Fruit fly (Drosophila melanogaster) whole organism, larva: ENCODE measurements around the gene CG7168.
A peak's percentile ranks its signal among the peaks of the same experiment; 100 is the strongest.

Source experiments
- noc ChIP-seq: fragments of 200-800 bp; sonication (Bioruptor generic); optimal IDR thresholded peaks from 3 replicates; lab custom pipeline; 2019; ENCODE audit warnings: missing biosample characterization, mild to moderate bottlenecking, missing genetic modification characterization, moderate library complexity

The CG7168 gene

DNA sequence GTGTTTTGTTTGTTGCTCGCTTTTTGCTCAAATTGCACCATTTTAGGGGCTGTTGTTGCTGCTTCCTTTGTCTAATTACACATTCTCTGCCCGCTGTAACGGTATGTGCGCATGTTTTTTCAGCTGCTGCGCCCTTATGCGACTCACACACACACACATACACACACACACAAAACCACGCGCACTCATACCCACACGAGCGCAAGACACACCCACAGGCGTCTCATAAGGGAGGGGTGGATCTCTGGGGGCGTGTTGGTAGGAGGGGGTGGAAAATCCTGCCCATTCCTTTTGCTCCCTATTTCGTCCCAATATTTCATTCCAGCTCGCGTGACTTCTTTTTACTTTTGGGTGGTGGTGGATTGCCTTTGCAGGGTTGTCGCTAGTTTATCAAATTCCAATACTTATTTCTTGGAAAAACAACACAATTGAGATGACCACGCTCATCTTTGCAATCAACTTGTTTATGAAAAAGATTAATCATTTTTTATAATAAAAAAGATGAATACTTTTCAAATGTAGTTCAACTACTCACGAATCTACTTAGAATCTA, 19.2 kb upstream of the CG7168 start:
- no peak for TF ChIP-seq noc (tag; lab: Kevin White, UChicago)

DNA sequence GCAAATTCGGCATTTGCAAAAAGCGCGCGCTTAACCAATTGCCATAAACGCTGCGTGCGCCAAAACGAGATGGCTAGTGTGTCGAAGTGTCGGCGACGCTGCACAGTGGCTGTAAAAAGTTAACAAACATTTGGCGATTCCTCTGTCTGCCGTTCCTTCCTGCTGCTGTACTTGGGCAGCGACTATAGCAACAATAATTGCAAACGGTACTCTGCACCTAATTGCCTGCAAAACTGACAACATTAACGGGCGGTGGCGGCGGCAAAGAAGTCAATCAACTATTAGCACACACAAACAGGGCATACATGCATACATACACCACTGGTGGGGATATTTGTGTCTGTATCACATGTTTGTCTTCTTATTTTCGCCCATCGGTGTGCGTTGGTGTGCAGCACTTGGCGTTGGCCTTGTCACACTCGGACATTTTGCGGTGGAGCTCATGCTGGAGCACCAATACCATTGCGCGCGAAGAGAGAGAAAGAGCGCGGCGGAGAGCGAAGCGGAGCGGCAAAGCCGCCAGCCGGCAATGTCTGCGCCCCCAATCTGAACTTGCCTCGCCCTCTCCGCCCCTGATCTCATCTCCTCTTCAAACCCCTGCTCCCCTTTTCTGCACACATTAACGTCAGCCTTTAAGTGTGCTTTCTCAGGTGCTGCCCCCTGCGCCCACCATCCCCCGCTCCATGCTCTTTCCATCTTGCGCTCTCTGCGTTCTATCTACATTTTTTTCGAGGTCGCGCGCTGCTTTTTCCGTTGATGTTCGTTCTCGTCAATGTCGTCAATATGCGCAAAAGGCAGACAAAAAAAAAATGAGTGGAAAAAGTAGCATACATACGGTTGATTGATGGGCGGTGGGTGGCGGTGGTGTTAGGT, 18.5 kb upstream of the CG7168 start:
- TF ChIP-seq noc (tag; lab: Kevin White, UChicago), result peak; percentile 70

DNA sequence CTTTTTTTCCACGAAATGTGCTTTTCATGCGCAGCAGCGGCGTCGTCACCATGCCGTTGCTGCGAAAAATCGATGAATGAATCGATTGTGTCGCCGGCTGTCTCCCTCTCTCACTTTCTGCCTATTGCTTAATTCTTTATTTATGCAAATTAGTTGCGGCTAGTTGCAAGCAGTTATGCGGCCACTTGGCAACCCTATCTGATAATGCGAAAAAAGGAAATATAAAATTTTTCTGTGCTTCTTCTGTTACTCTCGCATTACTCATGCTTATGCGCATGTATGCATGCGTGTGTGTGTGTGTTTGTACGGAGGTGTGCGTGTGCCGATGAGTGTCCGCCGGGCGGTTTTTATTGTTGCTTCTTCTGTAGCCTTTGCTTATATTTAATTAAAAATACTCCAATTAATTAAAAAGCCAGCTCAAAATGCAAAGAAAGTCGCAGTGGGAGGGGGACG, 17.9 kb upstream of the CG7168 start:
- TF ChIP-seq noc (tag; lab: Kevin White, UChicago), result peak; percentile 4

DNA sequence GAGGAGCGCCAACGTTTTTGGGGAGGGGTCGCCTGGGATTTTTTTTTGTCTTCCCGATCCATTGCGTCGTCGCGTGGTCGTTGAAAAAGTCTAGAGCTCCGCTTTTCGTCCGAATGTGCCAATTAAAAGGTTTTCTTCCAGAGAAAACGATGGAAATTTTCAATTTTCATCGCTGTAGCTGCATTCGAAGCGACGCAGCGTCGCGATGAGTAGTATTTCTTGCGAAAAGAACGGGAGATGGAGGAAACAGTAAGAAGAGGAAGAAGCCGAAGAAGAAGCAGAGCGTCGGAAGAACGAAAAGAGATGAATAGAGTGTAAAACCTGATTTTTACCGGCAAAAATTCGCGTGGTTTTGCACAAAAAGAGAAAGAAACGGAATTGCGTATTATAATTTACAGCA, 17.1 kb upstream of the CG7168 start:
- TF ChIP-seq noc (tag; lab: Kevin White, UChicago), result no peak

DNA sequence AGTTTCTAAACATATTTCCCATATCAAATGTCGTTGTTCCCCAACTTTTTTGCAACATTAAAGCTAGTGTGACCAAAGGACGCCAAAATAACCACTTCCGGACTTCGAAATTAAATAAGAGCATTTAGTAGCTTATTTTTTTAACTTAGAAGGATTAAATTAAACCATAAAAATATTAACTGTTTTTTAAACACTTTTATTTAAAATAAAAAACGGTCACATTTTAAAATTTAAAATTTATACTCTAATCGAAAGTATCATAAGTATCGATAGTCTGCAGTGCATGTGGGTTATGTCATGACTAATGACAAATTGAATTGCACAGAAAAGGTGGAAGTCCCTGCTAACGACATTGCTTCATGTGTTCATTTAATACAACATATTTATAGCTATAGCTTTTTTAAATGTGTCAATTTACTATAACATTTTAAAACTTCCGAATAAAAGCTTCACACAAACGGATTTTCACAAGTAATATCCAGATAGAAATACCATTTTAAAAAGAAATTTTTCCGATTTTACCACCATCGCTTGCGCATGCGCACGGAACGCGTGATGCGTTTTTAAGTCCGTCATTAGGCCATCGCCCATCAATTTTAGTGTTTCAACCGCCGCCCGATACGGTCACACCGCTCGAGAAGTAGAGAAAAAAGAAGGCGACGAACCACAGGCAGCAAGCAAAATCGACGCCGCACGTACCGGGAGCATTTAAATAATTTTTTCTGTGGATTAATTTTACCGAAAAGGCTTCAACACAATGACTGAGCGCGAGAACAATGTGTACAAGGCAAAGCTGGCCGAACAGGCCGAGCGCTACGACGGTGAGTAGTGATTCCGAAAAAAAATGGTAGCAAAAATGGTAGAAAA, 16.4 kb upstream of the CG7168 start, which contains the start of the genes CG7156 and 14-3-3epsilon:
Gene CG7156 (minus strand): TSS at position 71 of the 867 bp plus-strand sequence.
Gene 14-3-3epsilon (plus strand): TSS at position 443 of the 867 bp plus-strand sequence.
- peak; percentile 34 for TF ChIP-seq noc (tag; lab: Kevin White, UChicago)

DNA sequence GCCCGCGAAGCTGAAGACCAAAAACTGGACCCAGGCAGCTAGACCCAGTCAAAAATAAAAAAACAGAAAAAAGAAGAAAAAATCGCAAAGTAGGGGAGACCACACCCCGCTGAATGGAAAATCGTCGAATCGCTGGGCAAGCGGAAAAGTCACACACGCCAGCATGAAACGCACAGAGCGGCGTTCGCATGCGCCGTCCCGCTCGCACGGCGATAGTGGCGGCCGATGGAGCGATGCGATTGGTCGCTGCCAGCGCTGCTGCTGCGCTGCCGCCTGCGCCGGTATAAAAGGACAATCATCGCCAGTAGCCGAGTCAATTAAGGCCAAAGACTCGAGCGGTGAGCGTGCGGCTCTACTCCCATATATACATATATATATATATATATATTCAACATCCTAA, 10.0 kb upstream of the CG7168 start, which contains the start of gene repo:
Gene repo (plus strand): TSS at position 314 of the 400 bp plus-strand sequence.
- TF ChIP-seq noc (tag; lab: Kevin White, UChicago), result no peak

DNA sequence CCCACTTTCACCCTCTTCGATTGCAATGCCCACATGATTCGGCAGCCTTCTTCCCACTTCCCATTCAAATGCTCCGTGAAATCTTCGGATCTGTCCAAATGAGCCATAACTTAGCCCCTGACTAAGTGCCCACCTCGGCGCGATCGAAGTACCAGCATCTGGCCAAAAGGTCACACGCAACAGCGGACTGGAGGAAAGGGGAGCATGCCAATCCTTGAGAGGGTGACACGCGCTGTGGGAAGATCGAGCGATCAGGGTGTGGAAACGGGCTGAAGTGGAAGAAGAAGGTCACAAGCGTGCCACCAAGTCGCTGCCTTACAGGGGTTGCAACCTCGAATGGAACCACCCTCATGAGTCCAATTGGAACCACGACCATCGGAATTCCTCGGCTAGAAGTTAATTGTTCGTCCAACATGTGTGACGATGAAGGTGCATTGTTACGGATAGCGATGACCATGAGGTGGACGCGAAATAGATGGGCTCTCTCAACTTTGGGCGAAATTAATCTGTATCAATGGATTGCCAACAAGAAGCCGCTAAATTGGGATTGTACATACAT, 8.9 kb upstream of the CG7168 start:
- TF ChIP-seq noc (tag; lab: Kevin White, UChicago), result no peak

DNA sequence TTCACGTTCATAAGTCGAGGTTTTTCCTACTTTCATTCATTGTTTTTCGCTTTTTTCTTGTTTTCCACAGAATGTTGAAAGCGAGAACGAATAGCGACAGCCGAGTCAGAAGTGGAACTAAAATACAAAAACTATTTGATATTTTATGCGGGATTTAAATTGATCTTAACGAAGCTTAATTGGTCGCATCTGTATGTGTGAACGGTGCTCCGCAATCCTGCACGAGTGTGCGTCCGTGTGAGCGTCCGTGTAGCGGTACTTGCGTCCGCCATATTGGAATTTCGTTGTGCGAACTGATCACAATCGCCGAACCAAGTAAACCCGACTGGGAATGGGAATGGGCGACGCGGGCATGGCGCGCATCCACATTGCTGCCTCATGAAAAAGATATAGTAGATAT, 6.3 kb upstream of the CG7168 start:
- TF ChIP-seq noc (tag; lab: Kevin White, UChicago), result no peak

DNA sequence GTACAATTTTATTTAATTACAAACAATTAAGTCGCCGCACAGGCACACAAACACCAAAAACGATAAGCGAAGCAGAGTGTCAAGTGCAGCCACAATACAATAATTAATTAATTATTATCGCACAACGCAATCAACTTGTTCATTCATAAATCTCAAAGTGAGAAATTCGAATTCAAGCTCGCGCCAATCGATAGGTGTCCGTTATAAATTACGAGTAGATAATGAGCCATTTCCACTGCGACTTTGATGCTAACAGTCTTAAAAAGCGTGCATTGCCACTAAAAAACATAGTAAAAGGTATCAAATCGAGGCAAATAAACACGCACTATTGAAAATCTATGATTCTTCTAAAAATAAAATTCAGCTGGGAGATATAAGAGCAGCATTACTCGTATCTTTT, 4.3 kb upstream of the CG7168 start:
- no peak for TF ChIP-seq noc (tag; lab: Kevin White, UChicago)

DNA sequence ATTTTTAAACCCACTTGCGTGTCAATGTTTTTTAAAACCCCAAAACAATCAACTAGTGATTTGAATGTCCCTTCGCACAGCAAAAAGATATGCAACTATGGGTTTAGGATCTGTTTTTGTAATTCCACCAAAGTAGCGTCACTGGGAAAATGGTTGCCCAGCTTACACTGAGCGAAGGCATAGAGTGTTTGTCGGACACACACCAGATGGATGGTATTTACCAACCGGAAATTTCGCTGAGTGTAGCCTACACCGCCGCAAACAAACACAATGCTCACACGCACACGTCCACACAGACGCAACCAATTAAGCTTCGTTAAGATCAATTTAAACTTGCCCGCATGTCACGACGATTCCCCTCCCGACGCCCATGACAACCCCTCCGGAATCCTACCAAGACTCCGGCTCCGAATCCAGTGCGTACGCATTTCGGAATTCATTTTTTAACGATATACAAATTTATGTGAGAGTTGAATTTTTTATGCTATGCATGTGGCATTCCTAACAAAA, 2.9 kb upstream of the CG7168 start:
- no peak for TF ChIP-seq noc (tag; lab: Kevin White, UChicago)

DNA sequence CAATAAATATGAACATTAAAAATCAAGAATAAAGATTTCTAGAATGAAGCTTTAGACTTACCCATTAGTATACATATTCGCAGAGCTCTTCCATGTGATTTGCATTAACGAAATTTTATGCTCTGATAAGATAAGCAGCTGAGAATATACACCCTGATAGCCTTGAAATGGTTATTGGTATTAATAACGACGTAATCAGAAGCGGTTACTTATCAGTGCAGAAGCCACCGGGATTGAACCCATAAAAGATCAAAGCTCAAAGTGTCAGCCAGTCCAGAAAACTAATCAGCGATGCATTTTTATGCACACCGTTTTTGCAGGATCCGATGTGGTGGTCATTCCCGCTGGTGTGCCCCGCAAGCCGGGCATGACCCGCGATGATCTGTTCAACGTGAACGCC, 1.5 kb upstream of the CG7168 start:
- no peak for TF ChIP-seq noc (tag; lab: Kevin White, UChicago)

DNA sequence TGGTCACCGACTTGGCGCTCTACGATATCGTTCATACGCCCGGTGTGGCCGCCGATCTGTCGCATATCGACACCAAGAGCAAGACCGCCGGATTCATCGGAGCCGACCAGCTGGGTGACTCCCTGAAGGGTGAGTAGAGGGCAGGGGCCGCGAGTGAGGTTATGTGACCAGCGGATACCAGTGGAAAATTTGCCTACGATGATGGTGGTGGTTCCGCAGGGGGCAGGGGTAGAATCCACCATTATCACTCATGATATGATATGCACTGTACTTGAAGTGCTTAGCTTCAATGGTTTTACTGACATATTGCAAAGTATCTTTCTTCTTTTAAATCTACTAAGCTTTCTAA, 901 bp upstream of the CG7168 start:
- no peak for TF ChIP-seq noc (tag; lab: Kevin White, UChicago)

DNA sequence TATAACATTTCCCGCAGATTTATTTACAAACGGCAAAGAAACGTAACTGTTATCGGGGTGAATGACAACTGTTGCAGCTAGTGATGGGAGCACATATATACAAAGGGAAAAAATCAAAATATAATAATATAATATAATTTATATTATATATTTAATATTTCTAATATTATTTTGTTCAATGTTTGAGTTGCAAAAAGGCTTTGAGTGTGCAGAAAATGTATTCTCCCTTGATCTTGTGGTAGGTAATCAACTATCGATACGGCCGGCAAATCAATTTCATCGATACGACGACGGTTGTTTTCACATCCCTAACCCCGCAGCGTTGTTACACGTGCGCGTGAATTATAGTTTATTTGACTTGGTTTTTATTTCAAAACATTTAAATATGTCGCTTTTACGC, 2.4 kb downstream of the CG7168 start, which contains the start of the genes mTerf5 and Non3:
Gene mTerf5 (minus strand): TSS at position 249 of the 400 bp plus-strand sequence.
Gene Non3 (plus strand): TSS at position 289 of the 400 bp plus-strand sequence.
- peak; percentile 54 for TF ChIP-seq noc (tag; lab: Kevin White, UChicago)

DNA sequence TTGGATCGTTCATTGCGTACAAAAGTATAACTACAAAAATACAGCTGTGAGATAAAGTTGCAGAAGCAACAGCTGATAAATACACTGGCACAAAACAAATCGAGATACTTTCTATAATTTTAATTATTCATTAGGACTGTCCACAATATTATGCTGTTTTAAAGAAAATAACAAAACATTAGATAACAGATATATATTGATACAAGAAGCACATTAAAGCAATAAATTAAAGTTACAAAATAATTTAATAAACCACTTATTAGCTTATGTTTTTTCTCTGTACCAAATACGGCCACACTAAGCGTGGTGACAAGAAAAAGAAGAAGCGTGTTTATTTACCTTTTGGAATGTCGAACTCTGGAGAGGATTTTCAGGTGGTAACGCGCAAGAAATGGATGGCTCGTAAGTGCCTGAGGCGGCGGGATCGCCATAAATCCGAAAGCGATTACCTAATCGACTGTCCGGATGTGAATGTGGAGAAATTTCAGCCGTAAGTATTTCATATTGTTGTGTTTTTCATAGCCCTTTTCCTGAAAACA, 5.6 kb downstream of the CG7168 start, which contains the start of the genes CG7988 and CG7183:
Gene CG7988 (plus strand): TSS at position 316 of the 539 bp plus-strand sequence.
Gene CG7183 (minus strand): TSS at position 489 of the 539 bp plus-strand sequence.
- TF ChIP-seq noc (tag; lab: Kevin White, UChicago), result peak; percentile 92
